Worm (Caenorhabditis elegans): ENCODE measurements around the gene ttx-3.

DNA sequence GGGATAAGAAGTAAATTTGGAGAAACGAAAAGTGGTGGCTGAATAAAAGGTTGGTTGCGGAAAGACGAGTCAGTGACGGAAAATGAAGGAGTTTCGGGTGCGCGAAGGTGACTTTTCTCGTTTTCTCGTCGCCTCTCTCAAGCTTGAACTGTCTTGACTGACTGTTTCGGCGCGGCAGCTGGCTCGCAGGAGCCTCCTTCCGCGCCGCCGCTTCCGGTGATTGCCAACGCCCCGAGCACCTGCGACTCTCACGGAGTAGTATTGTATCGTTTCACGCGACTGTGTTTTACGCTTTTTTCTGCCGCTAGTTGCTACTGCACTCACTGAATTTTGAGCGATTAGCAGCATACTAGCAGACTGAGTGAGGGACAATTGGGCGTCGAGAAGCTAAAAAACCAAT is 45.5 kb upstream of the ttx-3 start, which contains the start of gene C34E11.2:
- TF ChIP-seq tbx-2 (tag; optimal IDR thresholded peaks at IDR 0.05) (no peak), rnt-1 (tag; optimal IDR thresholded peaks at IDR 0.05) (no peak), C08G9.2 (tag; optimal IDR thresholded peaks at IDR 0.05) (no peak), ref-2 (tag; optimal IDR thresholded peaks at IDR 0.05) (no peak), madf-2 (tag; optimal IDR thresholded peaks at IDR 0.05) (no peak), gmeb-2 (tag; optimal IDR thresholded peaks at IDR 0.05) (no peak), syd-9 (tag; optimal IDR thresholded peaks at IDR 0.05) (no peak), fkh-10 (GFP tag; optimal IDR thresholded peaks at IDR 0.05) (no peak), ceh-48 (tag; optimal IDR thresholded peaks at IDR 0.05) (no peak), hlh-15 (tag; optimal IDR thresholded peaks at IDR 0.05) (no peak), tbx-7 (tag; optimal IDR thresholded peaks at IDR 0.05) (no peak)

All from whole organism, late embryonic.